Fruit fly (Drosophila melanogaster) whole organism, embryonic: ENCODE results near the gene CG15040.
A peak's percentile ranks its signal among the peaks of the same experiment; 100 is the strongest.

ENCODE experiments used
- Adf1 ChIP-seq: fragments of 200-800 bp; sonication (Bioruptor generic); IDR thresholded peaks from 2 replicates; pipeline ENCODE4 v1.3.6; 2022; ENCODE audit warnings: missing biosample characterization, missing genetic modification characterization
- CG10147 ChIP-seq: fragments of 200-800 bp; sonication (Bioruptor generic); optimal IDR thresholded peaks from 2 replicates; lab custom pipeline; 2019; ENCODE audit warnings: missing biosample characterization, mild to moderate bottlenecking, missing genetic modification characterization, moderate library complexity
- CG10209 ChIP-seq: fragments of 200-800 bp; sonication (Bioruptor generic); optimal IDR thresholded peaks from 3 replicates; lab custom pipeline; 2017; ENCODE audit warnings: missing biosample characterization, mild to moderate bottlenecking, missing genetic modification characterization, missing genetic modification reagents
- CG1024 ChIP-seq: fragments of 200-800 bp; sonication (Bioruptor generic); IDR thresholded peaks from 2 replicates; pipeline ENCODE4 v1.3.6; 2022; ENCODE audit warnings: missing biosample characterization, missing genetic modification characterization
- CG11093 ChIP-seq: fragments of 200-800 bp; sonication (Bioruptor generic); IDR thresholded peaks from 3 replicates; pipeline ENCODE4 v1.3.6; 2022; ENCODE audit warnings: missing biosample characterization, missing genetic modification characterization
- CG12391 ChIP-seq: fragments of 200-800 bp; sonication (Bioruptor generic); optimal IDR thresholded peaks from 3 replicates; lab custom pipeline; 2018; ENCODE audit warnings: missing biosample characterization, mild to moderate bottlenecking, missing genetic modification characterization, moderate library complexity
- CG14441 ChIP-seq: fragments of 200-800 bp; sonication (Bioruptor generic); IDR thresholded peaks from 2 replicates; pipeline ENCODE4 v1.3.6; 2022; ENCODE audit warnings: missing biosample characterization, missing genetic modification characterization
- CG1529 ChIP-seq: fragments of 200-800 bp; sonication (Bioruptor generic); optimal IDR thresholded peaks from 3 replicates; lab custom pipeline; 2018; ENCODE audit warnings: missing biosample characterization, missing genetic modification characterization
- CG17802 ChIP-seq: fragments of 200-800 bp; sonication (Bioruptor generic); optimal IDR thresholded peaks from 2 replicates; lab custom pipeline; 2018; ENCODE audit warnings: missing biosample characterization, mild to moderate bottlenecking, missing genetic modification characterization, moderate library complexity
- CG2712 ChIP-seq: fragments of 200-800 bp; optimal IDR thresholded peaks from 3 replicates; lab custom pipeline; 2019; ENCODE audit warnings: missing biosample characterization, mild to moderate bottlenecking, missing genetic modification characterization, moderate library complexity
- CG3065 ChIP-seq: fragments of 200-800 bp; sonication (Bioruptor generic); optimal IDR thresholded peaks from 2 replicates; lab custom pipeline; 2016; ENCODE audit warnings: missing biosample characterization, missing genetic modification characterization
- CG31441 ChIP-seq: fragments of 200-800 bp; sonication (Bioruptor generic); IDR thresholded peaks from 2 replicates; pipeline ENCODE4 v1.3.6; 2022; ENCODE audit warnings: missing biosample characterization, missing genetic modification characterization
- CG3995 ChIP-seq: fragments of 200-800 bp; sonication (Bioruptor generic); optimal IDR thresholded peaks from 3 replicates; lab custom pipeline; 2016; ENCODE audit warnings: missing biosample characterization, missing genetic modification characterization
- CG4282 ChIP-seq: fragments of 200-800 bp; sonication (Bioruptor generic); optimal IDR thresholded peaks from 2 replicates; lab custom pipeline; 2016; ENCODE audit warnings: missing biosample characterization, missing genetic modification characterization
- CG4617 ChIP-seq: fragments of 200-800 bp; sonication (Bioruptor generic); optimal IDR thresholded peaks from 3 replicates; lab custom pipeline; 2016; ENCODE audit warnings: missing biosample characterization, missing genetic modification characterization, borderline replicate concordance
- CG6813 ChIP-seq: fragments of 200-800 bp; sonication (Bioruptor generic); optimal IDR thresholded peaks from 2 replicates; lab custom pipeline; 2017; ENCODE audit warnings: missing biosample characterization, missing genetic modification characterization, mild to moderate bottlenecking, moderate library complexity, missing genetic modification reagents
- CG9609 ChIP-seq: fragments of 200-800 bp; sonication (Bioruptor generic); optimal IDR thresholded peaks from 3 replicates; lab custom pipeline; 2016; ENCODE audit warnings: missing biosample characterization, missing genetic modification characterization
- CHES-1-like ChIP-seq: fragments of 200-800 bp; sonication (Bioruptor generic); optimal IDR thresholded peaks from 2 replicates; lab custom pipeline; 2016; ENCODE audit warnings: missing biosample characterization, missing genetic modification characterization
- CkIIα-i1 ChIP-seq: fragments of 200-800 bp; sonication (Bioruptor generic); IDR thresholded peaks from 2 replicates; pipeline ENCODE4 v1.3.6; 2022; ENCODE audit warnings: missing biosample characterization, missing genetic modification characterization
- Doc2 ChIP-seq: fragments of 200-800 bp; sonication (Bioruptor generic); IDR thresholded peaks from 2 replicates; pipeline ENCODE4 v1.3.6; 2022; ENCODE audit warnings: missing biosample characterization, missing genetic modification characterization
- Doc3 ChIP-seq: fragments of 200-800 bp; sonication (Bioruptor generic); IDR thresholded peaks from 3 replicates; pipeline ENCODE4 v1.3.6; 2022; ENCODE audit warnings: missing biosample characterization, missing genetic modification characterization; ENCODE audit not compliant: partially characterized antibody
- HmgZ ChIP-seq: fragments of 200-800 bp; sonication (Bioruptor generic); optimal IDR thresholded peaks from 2 replicates; lab custom pipeline; 2018; ENCODE audit warnings: missing biosample characterization, mild to moderate bottlenecking, missing genetic modification characterization
- Hmx ChIP-seq: fragments of 200-800 bp; sonication (Bioruptor generic); optimal IDR thresholded peaks from 2 replicates; lab custom pipeline; 2016; ENCODE audit warnings: missing biosample characterization, missing genetic modification characterization
- Hr78 ChIP-seq, 2 experiments: fragments of 200-800 bp in 1 of 2; fragments of >200 bp in 1 of 2; sonication (Bioruptor generic) in 1 of 2; optimal IDR thresholded peaks; 2 replicates each; lab custom pipeline; 2017 to 2019; ENCODE audit warnings: missing biosample characterization in 2 of 2, missing genetic modification characterization in 2 of 2, mild to moderate bottlenecking in 1 of 2, moderate library complexity in 1 of 2
- Hsf ChIP-seq: fragments of 200-800 bp; sonication (Bioruptor generic); optimal IDR thresholded peaks from 3 replicates; lab custom pipeline; 2016; ENCODE audit warnings: missing biosample characterization, missing genetic modification characterization
- MBD-R2 ChIP-seq: fragments of 200-800 bp; sonication (Bioruptor generic); IDR thresholded peaks from 2 replicates; pipeline ENCODE4 v1.3.6; 2022; ENCODE audit warnings: missing biosample characterization, missing genetic modification characterization
- MESR4 ChIP-seq: fragments of 200-800 bp; sonication (Bioruptor generic); optimal IDR thresholded peaks from 2 replicates; lab custom pipeline; 2018; ENCODE audit warnings: missing biosample characterization, mild to moderate bottlenecking, missing genetic modification characterization, moderate library complexity
- Myb ChIP-seq: fragments of 200-800 bp; sonication (Bioruptor generic); optimal IDR thresholded peaks from 2 replicates; lab custom pipeline; 2016; ENCODE audit warnings: missing biosample characterization, missing genetic modification characterization
- Poxn ChIP-seq: fragments of 200-800 bp; sonication (Bioruptor generic); IDR thresholded peaks from 2 replicates; pipeline ENCODE4 v1.3.6; 2022; ENCODE audit warnings: missing biosample characterization, missing genetic modification characterization
- Ptx1 ChIP-seq: fragments of 200-800 bp; sonication (Bioruptor generic); IDR thresholded peaks from 2 replicates; pipeline ENCODE4 v1.3.6; 2022; ENCODE audit warnings: missing biosample characterization, missing genetic modification characterization
- Rfx ChIP-seq: fragments of 200-800 bp; sonication (Bioruptor generic); IDR thresholded peaks from 2 replicates; pipeline ENCODE4 v1.3.6; 2022; ENCODE audit warnings: missing biosample characterization, missing genetic modification characterization
- Sin3A ChIP-seq: fragments of >200 bp; optimal IDR thresholded peaks from 2 replicates; lab custom pipeline; 2018
- al ChIP-seq: fragments of 200-800 bp; sonication (Bioruptor generic); IDR thresholded peaks from 2 replicates; pipeline ENCODE4 v1.3.6; 2022; ENCODE audit warnings: missing biosample characterization, missing genetic modification characterization
- aop ChIP-seq: fragments of 200-800 bp; sonication (Bioruptor generic); IDR thresholded peaks from 2 replicates; pipeline ENCODE4 v1.3.6; 2022; ENCODE audit warnings: missing biosample characterization, missing genetic modification characterization
- chinmo ChIP-seq: fragments of 200-800 bp; sonication (Bioruptor generic); IDR thresholded peaks from 4 replicates; pipeline ENCODE4 v1.3.6; 2022; ENCODE audit warnings: missing biosample characterization, missing genetic modification characterization; ENCODE audit not compliant: partially characterized antibody
- dm ChIP-seq: fragments of 200-800 bp; sonication (Bioruptor generic); optimal IDR thresholded peaks from 3 replicates; lab custom pipeline; 2016; ENCODE audit warnings: missing biosample characterization, missing genetic modification characterization
- dmrt99B ChIP-seq: fragments of 200-800 bp; sonication (Bioruptor generic); optimal IDR thresholded peaks from 2 replicates; lab custom pipeline; 2018; ENCODE audit warnings: missing biosample characterization, mild to moderate bottlenecking, missing genetic modification characterization, moderate library complexity
- gsb ChIP-seq: fragments of 200-800 bp; sonication (Bioruptor generic); IDR thresholded peaks from 2 replicates; pipeline ENCODE4 v1.3.6; 2022; ENCODE audit warnings: missing biosample characterization, missing genetic modification characterization
- gsb-n ChIP-seq: fragments of 200-800 bp; sonication (Bioruptor generic); optimal IDR thresholded peaks from 3 replicates; lab custom pipeline; 2018; ENCODE audit warnings: missing biosample characterization, mild to moderate bottlenecking, missing genetic modification characterization
- hbn ChIP-seq: fragments of 200-800 bp; sonication (Bioruptor generic); IDR thresholded peaks from 2 replicates; pipeline ENCODE4 v1.3.6; 2022; ENCODE audit warnings: missing biosample characterization, missing genetic modification characterization; ENCODE audit not compliant: partially characterized antibody
- jumu ChIP-seq: fragments of 200-800 bp; sonication (Bioruptor generic); optimal IDR thresholded peaks from 3 replicates; lab custom pipeline; 2016; ENCODE audit warnings: missing biosample characterization, missing genetic modification characterization
- knrl ChIP-seq: fragments of 200-800 bp; sonication (Bioruptor generic); IDR thresholded peaks from 3 replicates; pipeline ENCODE4 v1.3.6; 2022; ENCODE audit warnings: missing biosample characterization, missing genetic modification characterization; ENCODE audit not compliant: partially characterized antibody
- mam ChIP-seq: fragments of 200-800 bp; sonication (Bioruptor generic); optimal IDR thresholded peaks from 3 replicates; lab custom pipeline; 2016; ENCODE audit warnings: missing biosample characterization, missing genetic modification characterization
- mld ChIP-seq: fragments of 200-800 bp; sonication (Bioruptor generic); IDR thresholded peaks from 3 replicates; pipeline ENCODE4 v1.3.6; 2022; ENCODE audit warnings: missing biosample characterization, missing genetic modification characterization; ENCODE audit not compliant: partially characterized antibody
- nmo ChIP-seq: fragments of 200-800 bp; sonication (Bioruptor generic); optimal IDR thresholded peaks from 2 replicates; lab custom pipeline; 2018; ENCODE audit warnings: missing biosample characterization, mild to moderate bottlenecking, missing genetic modification characterization, moderate library complexity
- otp ChIP-seq: fragments of 200-800 bp; sonication (Bioruptor generic); IDR thresholded peaks from 3 replicates; pipeline ENCODE4, ENCODE4 v1.3.6; 2022; ENCODE audit warnings: missing biosample characterization, missing genetic modification characterization
- rib ChIP-seq: fragments of 200-800 bp; sonication (Bioruptor generic); IDR thresholded peaks from 2 replicates; pipeline ENCODE4 v1.3.6; 2022; ENCODE audit warnings: missing biosample characterization, missing genetic modification characterization
- sens ChIP-seq: fragments of 200-800 bp; sonication (Bioruptor generic); peaks from one replicate; lab custom pipeline; 2016; ENCODE audit warnings: missing biosample characterization, missing genetic modification characterization
- stc ChIP-seq: fragments of 200-800 bp; sonication (Bioruptor generic); IDR thresholded peaks from 2 replicates; pipeline ENCODE4 v1.3.6; 2022; ENCODE audit warnings: missing biosample characterization, missing genetic modification characterization
- stwl ChIP-seq: fragments of 200-800 bp; sonication (Bioruptor generic); optimal IDR thresholded peaks from 3 replicates; lab custom pipeline; 2018; ENCODE audit warnings: missing biosample characterization, mild to moderate bottlenecking, missing genetic modification characterization, moderate library complexity
- z ChIP-seq: fragments of 200-800 bp; sonication (Bioruptor generic); IDR thresholded peaks from 3 replicates; pipeline ENCODE4 v1.3.6; 2022; ENCODE audit warnings: missing biosample characterization, missing genetic modification characterization

CG15040 gene

dm6 chrX:18645720-18646213 lies 28.4 kb upstream of the CG15040 start (continued):
- peak; percentile 65 for TF ChIP-seq CG31441 (GFP tag; lab: Robert Waterston, UW)
- no peak for TF ChIP-seq stwl (tag; lab: Kevin White, UChicago)
- TF ChIP-seq Adf1: peak; percentile 26; the same call in 1 of the 2 replicates
- no peak for TF ChIP-seq CG3995 (GFP tag; lab: Kevin White, UChicago)
- TF ChIP-seq al (GFP tag; lab: Robert Waterston, UW): 0 out of 2 replicates have a peak, but pooled peaks have one; percentile 4
- TF ChIP-seq hbn: no peak
- peak; percentile 50 for TF ChIP-seq gsb-n (tag; lab: Kevin White, UChicago)
- TF ChIP-seq Doc3 (GFP tag; lab: Robert Waterston, UW): no peak
- TF ChIP-seq Ptx1: peak; percentile 67
- TF ChIP-seq z (GFP tag; lab: Robert Waterston, UW): no peak
- TF ChIP-seq CG11093 (GFP tag; lab: Robert Waterston, UW): no peak
- peak; percentile 49 for TF ChIP-seq mam (GFP tag; lab: Kevin White, UChicago)
- TF ChIP-seq MESR4: no peak
- TF ChIP-seq CG3065 (GFP tag; lab: Kevin White, UChicago): no peak
- TF ChIP-seq CG10209 (GFP tag; lab: Kevin White, UChicago): peak; percentile 57
- no peak for TF ChIP-seq CG17802
- TF ChIP-seq CG4617 (GFP tag; lab: Kevin White, UChicago): peak; percentile 19
- peak; percentile 67 for TF ChIP-seq CG12391 (tag; lab: Kevin White, UChicago)
- TF ChIP-seq Myb: no peak
- TF ChIP-seq CkIIα-i1 (GFP tag; lab: Robert Waterston, UW): no peak
- peak; percentile 35 for TF ChIP-seq Hmx (GFP tag; lab: Kevin White, UChicago)
- TF ChIP-seq sens (GFP tag; lab: Kevin White, UChicago): peak; percentile 91
- peak; percentile 57 for TF ChIP-seq Hsf (GFP tag; lab: Kevin White, UChicago)
- no peak; the same call in 1 of the 2 replicates for TF ChIP-seq CG1024 (GFP tag; lab: Robert Waterston, UW)
- peak; percentile 9 for TF ChIP-seq CHES-1-like (GFP tag; lab: Kevin White, UChicago)
- TF ChIP-seq dmrt99B (tag; lab: Kevin White, UChicago): peak; percentile 71
- no peak for TF ChIP-seq HmgZ (tag; lab: Kevin White, UChicago)
- peak; percentile 8 for TF ChIP-seq CG9609 (GFP tag; lab: Kevin White, UChicago)
- TF ChIP-seq CG14441: peak; percentile 21; the same call in 1 of the 2 replicates
- TF ChIP-seq aop (GFP tag; lab: Robert Waterston, UW): no peak
- no peak for TF ChIP-seq mld
- TF ChIP-seq jumu (GFP tag; lab: Kevin White, UChicago): peak; percentile 29
- TF ChIP-seq Sin3A (lab: Kevin White, UChicago): no peak
- TF ChIP-seq Poxn (GFP tag; lab: Robert Waterston, UW): no peak
- peak; percentile 52 for TF ChIP-seq CG1529 (GFP tag; lab: Kevin White, UChicago)
- peak; percentile 18 for TF ChIP-seq dm (GFP tag; lab: Kevin White, UChicago)
- no peak for TF ChIP-seq otp (GFP tag; lab: Robert Waterston, UW)
- TF ChIP-seq CG10147 (GFP tag; lab: Kevin White, UChicago): peak; percentile 10
- no peak for TF ChIP-seq gsb (GFP tag; lab: Robert Waterston, UW)
- no peak for TF ChIP-seq chinmo
- no peak for TF ChIP-seq Hr78 (GFP tag; optimal IDR thresholded peaks at IDR 0.05; lab: Kevin White, UChicago)
- no peak for TF ChIP-seq knrl (GFP tag; lab: Robert Waterston, UW)
- TF ChIP-seq Doc2 (GFP tag; lab: Robert Waterston, UW): no peak
- peak; percentile 83 for TF ChIP-seq CG6813 (GFP tag; lab: Kevin White, UChicago)
- peak; percentile 58; the same call in 1 of the 2 replicates for TF ChIP-seq rib (GFP tag; lab: Robert Waterston, UW)
- peak; percentile 76 for TF ChIP-seq CG2712 (tag; lab: Kevin White, UChicago)
- peak; percentile 76 for TF ChIP-seq nmo (GFP tag; lab: Kevin White, UChicago)
- TF ChIP-seq Rfx (GFP tag; lab: Robert Waterston, UW): peak; percentile 53; the same call in 1 of the 2 replicates
- TF ChIP-seq stc (GFP tag; lab: Robert Waterston, UW): 0 out of 2 replicates have a peak, but pooled peaks have one; percentile 36
- no peak for TF ChIP-seq MBD-R2
- no peak for TF ChIP-seq CG4282 (GFP tag; lab: Kevin White, UChicago)
